In the genomic region with DNA sequence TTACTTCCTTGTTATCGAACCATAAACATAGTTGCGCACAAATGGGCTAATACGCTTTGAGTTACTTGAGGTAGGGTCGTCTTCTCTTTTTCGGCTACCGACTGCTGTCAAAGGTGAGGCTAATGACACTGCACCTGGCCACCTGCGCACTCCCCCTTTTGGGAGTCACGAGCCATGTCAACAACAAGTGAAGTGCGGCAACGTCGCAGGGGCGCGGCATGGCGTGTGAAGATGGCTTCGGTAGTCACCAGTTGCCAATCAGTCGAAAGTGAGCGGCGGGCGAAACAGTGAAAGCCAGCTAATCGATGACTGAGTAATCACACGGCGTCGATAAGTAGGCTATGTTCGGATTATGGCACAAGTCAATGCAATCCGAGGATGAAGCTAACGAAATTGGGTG, we compare ENCODE assay signal across 2 fruit fly cellular contexts.
TF ChIP-seq lines count a peak whose summit lies in the region.

No protein-coding gene starts in this region.

- no peak for TF ChIP-seq CTCF in whole organism, embryonic (GFP tag; optimal IDR thresholded peaks at IDR 0.05; lab: Kevin White, UChicago)

TF ChIP-seq in whole organism, embryonic, 481 proteins besides CTCF, POLR2A, EP300 and RAD21:
- TF ChIP-seq CG1233 (GFP tag; optimal IDR thresholded peaks at IDR 0.05; lab: Kevin White, UChicago): no peak
- peak in 1 of 2 experiments; percentile 27 for TF ChIP-seq Hr78 (GFP tag; optimal IDR thresholded peaks at IDR 0.05; lab: Kevin White, UChicago)
- TF ChIP-seq Chrac-16 (GFP tag; optimal IDR thresholded peaks at IDR 0.05; lab: Kevin White, UChicago): no peak
- TF ChIP-seq Ada2b (GFP tag; IDR thresholded peaks at IDR 0.05; lab: Robert Waterston, UW): 0 out of 2 replicates have a peak, but pooled peaks have one; percentile 9
- peak; percentile 37 for TF ChIP-seq Med (GFP tag; lab: Kevin White, UChicago)
- peak; percentile 98 for TF ChIP-seq CG3407 (GFP tag; optimal IDR thresholded peaks at IDR 0.05; lab: Kevin White, UChicago)
- 0 out of 2 replicates have a peak, but pooled peaks have one; percentile 17 for TF ChIP-seq Awh (GFP tag; IDR thresholded peaks at IDR 0.05; lab: Robert Waterston, UW)
- TF ChIP-seq nerfin-1 (tag; optimal IDR thresholded peaks at IDR 0.05; lab: Kevin White, UChicago): no peak
- TF ChIP-seq caup (GFP tag; optimal IDR thresholded peaks at IDR 0.05; lab: Kevin White, UChicago; ENCODE audit: severe bottlenecking): no peak
- no peak for TF ChIP-seq Rfx (GFP tag; IDR thresholded peaks at IDR 0.05; lab: Robert Waterston, UW)
- TF ChIP-seq Blimp-1 (GFP tag; optimal IDR thresholded peaks at IDR 0.05; lab: Kevin White, UChicago): peak; percentile 0
- no peak for TF ChIP-seq CG4707 (GFP tag; optimal IDR thresholded peaks at IDR 0.05; lab: Kevin White, UChicago)
TF ChIP-seq in whole organism, embryonic: peak in this region for 6.

TF ChIP-seq in whole organism, prepupa, 60 proteins besides CTCF, POLR2A, EP300 and RAD21:
- TF ChIP-seq Eip78C (GFP tag; lab: Kevin White, UChicago) (peak; percentile 30), Hr4 (GFP tag; optimal IDR thresholded peaks at IDR 0.05; lab: Kevin White, UChicago) (no peak)
